Worm (Caenorhabditis elegans) whole organism, young adult: ENCODE measurements around the gene K03H6.4.

Experiments
- B0261.1 ChIP-seq: sonication (generic microtip); optimal IDR thresholded peaks from 2 replicates; lab custom pipeline; 2016; ENCODE audit warnings: mild to moderate bottlenecking, missing genetic modification characterization, moderate library complexity, missing compliant biosample characterization
- C17E4.6 ChIP-seq: fragments of 200-800 bp; sonication (Bioruptor generic); IDR thresholded peaks from 2 replicates; pipeline ENCODE4 v1.3.6; 2022; ENCODE audit warnings: missing genetic modification reagents, missing genetic modification characterization, missing compliant biosample characterization
- F22D6.2 ChIP-seq: sonication (generic microtip); optimal IDR thresholded peaks from 2 replicates; lab custom pipeline; 2016; ENCODE audit warnings: mild to moderate bottlenecking, missing genetic modification characterization, missing compliant biosample characterization
- F39B2.1 ChIP-seq: fragments of 200-800 bp; sonication (Bioruptor generic); IDR thresholded peaks from 2 replicates; pipeline ENCODE4 v1.3.6; 2022; ENCODE audit warnings: missing genetic modification reagents, missing genetic modification characterization, missing compliant biosample characterization
- F49E8.2 ChIP-seq: sonication (generic microtip); optimal IDR thresholded peaks from 3 replicates; lab custom pipeline; 2017; ENCODE audit warnings: missing genetic modification characterization, mild to moderate bottlenecking, missing compliant biosample characterization, antibody characterized with exemption, moderate library complexity; ENCODE audit not compliant: insufficient read depth
- F55B11.4 ChIP-seq: sonication (generic microtip); optimal IDR thresholded peaks from 2 replicates; lab custom pipeline; 2016; ENCODE audit warnings: missing compliant biosample characterization, missing genetic modification characterization, borderline replicate concordance; ENCODE audit not compliant: insufficient read depth
- K11D2.4 ChIP-seq: fragments of 200-800 bp; sonication (Bioruptor generic); IDR thresholded peaks from 2 replicates; pipeline ENCODE4 v1.3.6; 2022; ENCODE audit warnings: missing genetic modification reagents, missing genetic modification characterization, missing compliant biosample characterization
- K12H6.12 ChIP-seq: fragments of 200-800 bp; sonication (Bioruptor generic); optimal IDR thresholded peaks from 2 replicates; lab custom pipeline; 2018; ENCODE audit warnings: mild to moderate bottlenecking, missing genetic modification characterization, missing compliant biosample characterization
- akir-1 ChIP-seq: fragments of 200-800 bp; sonication (Bioruptor generic); optimal IDR thresholded peaks from 2 replicates; lab custom pipeline; 2018; ENCODE audit warnings: mild to moderate bottlenecking, missing genetic modification characterization, moderate library complexity, missing compliant biosample characterization
- aptf-3 ChIP-seq: fragments of 200-800 bp; sonication (Bioruptor generic); IDR thresholded peaks from 2 replicates; pipeline ENCODE4 v1.3.6; 2022; ENCODE audit warnings: missing genetic modification characterization, missing compliant biosample characterization
- bed-1 ChIP-seq: fragments of 200-800 bp; sonication (Bioruptor generic); IDR thresholded peaks from 2 replicates; pipeline ENCODE4 v1.3.6; 2022; ENCODE audit warnings: missing genetic modification reagents, missing genetic modification characterization, missing compliant biosample characterization
- ceh-100 ChIP-seq: fragments of 200-800 bp; sonication (Bioruptor generic); IDR thresholded peaks from 2 replicates; pipeline ENCODE4 v1.3.6; 2022; ENCODE audit warnings: missing genetic modification reagents, missing genetic modification characterization, missing compliant biosample characterization
- die-1 ChIP-seq: sonication (generic microtip); optimal IDR thresholded peaks from 2 replicates; lab custom pipeline; 2016; ENCODE audit warnings: missing genotype, mild to moderate bottlenecking, missing genetic modification characterization, missing compliant biosample characterization
- efl-1 ChIP-seq: fragments of 150-350 bp; optimal IDR thresholded peaks from 2 replicates; lab custom pipeline; 2014; ENCODE audit warnings: missing biosample characterization, missing genetic modification reagents, missing genetic modification characterization
- egrh-3 ChIP-seq: fragments of 200-800 bp; sonication (Bioruptor generic); IDR thresholded peaks from 2 replicates; pipeline ENCODE4 v1.3.6; 2022; ENCODE audit warnings: missing genetic modification reagents, missing genetic modification characterization, missing compliant biosample characterization
- ekl-4 ChIP-seq: fragments of 200-800 bp; sonication (Bioruptor generic); IDR thresholded peaks from 2 replicates; pipeline ENCODE4 v1.3.6; 2022; ENCODE audit warnings: missing genetic modification reagents, missing genetic modification characterization, missing compliant biosample characterization
- gei-17 ChIP-seq: fragments of 200-800 bp; sonication (Bioruptor generic); optimal IDR thresholded peaks from 2 replicates; lab custom pipeline; 2018; ENCODE audit warnings: mild to moderate bottlenecking, missing genetic modification characterization, missing compliant biosample characterization
- hmg-1.2 ChIP-seq: fragments of 200-800 bp; sonication (Bioruptor generic); IDR thresholded peaks from 2 replicates; pipeline ENCODE4 v1.3.6; 2022; ENCODE audit warnings: missing genetic modification reagents, missing genetic modification characterization, missing compliant biosample characterization
- hmg-20 ChIP-seq: fragments of 200-800 bp; sonication (Bioruptor generic); IDR thresholded peaks from 2 replicates; pipeline ENCODE4 v1.3.6; 2022; ENCODE audit warnings: missing genetic modification reagents, missing genetic modification characterization, missing compliant biosample characterization
- hsf-1 ChIP-seq: fragments of 200-800 bp; sonication (Bioruptor generic); IDR thresholded peaks from 2 replicates; pipeline ENCODE4 v1.3.6; 2022; ENCODE audit warnings: missing genetic modification reagents, missing genetic modification characterization, missing compliant biosample characterization
- let-526 ChIP-seq: fragments of 200-800 bp; sonication (Bioruptor generic); IDR thresholded peaks from 2 replicates; pipeline ENCODE4 v1.3.6; 2022; ENCODE audit warnings: missing genetic modification reagents, missing genetic modification characterization, missing compliant biosample characterization
- let-607 ChIP-seq, 2 experiments: fragments of 200-800 bp in 1 of 2; sonication (Bioruptor generic) in 1 of 2; sonication (generic microtip) in 1 of 2; optimal IDR thresholded peaks; 2 replicates each; lab custom pipeline; 2016 to 2018; ENCODE audit warnings: mild to moderate bottlenecking in 2 of 2, missing compliant biosample characterization in 2 of 2, missing genetic modification characterization in 2 of 2, moderate library complexity in 2 of 2, missing genotype in 1 of 2
- lin-26 ChIP-seq: fragments of 200-800 bp; sonication (Bioruptor generic); IDR thresholded peaks from 2 replicates; pipeline ENCODE4 v1.3.6; 2022; ENCODE audit warnings: missing genetic modification reagents, missing genetic modification characterization, missing compliant biosample characterization
- lin-35 ChIP-seq, 3 experiments: fragments of 150-350 bp in 2 of 3; sonication (generic microtip) in 1 of 3; optimal IDR thresholded peaks; 2 replicates each; lab custom pipeline; 2014 to 2018; ENCODE audit warnings: missing biosample characterization in 3 of 3, missing genetic modification characterization in 3 of 3, missing genetic modification reagents in 3 of 3
- lsl-1 ChIP-seq: fragments of 200-800 bp; sonication (Bioruptor generic); optimal IDR thresholded peaks from 2 replicates; lab custom pipeline; 2018; ENCODE audit warnings: mild to moderate bottlenecking, missing genetic modification characterization, moderate library complexity, missing compliant biosample characterization
- madf-3 ChIP-seq: fragments of 200-800 bp; sonication (Bioruptor generic); IDR thresholded peaks from 2 replicates; pipeline ENCODE4 v1.3.6; 2022; ENCODE audit warnings: missing genetic modification reagents, missing genetic modification characterization, missing compliant biosample characterization
- rpc-1 ChIP-seq, 2 experiments: fragments of 150-350 bp in 1 of 2; sonication (generic microtip) in 1 of 2; optimal IDR thresholded peaks; 2 replicates each; lab custom pipeline; 2014 to 2018; ENCODE audit warnings: missing biosample characterization in 1 of 2, missing genetic modification characterization in 1 of 2, missing genetic modification reagents in 1 of 2, missing genotype in 1 of 2
- snpc-1.1 ChIP-seq: sonication (generic microtip); optimal IDR thresholded peaks from 2 replicates; lab custom pipeline; 2017; ENCODE audit warnings: missing genetic modification characterization, mild to moderate bottlenecking, missing compliant biosample characterization, antibody characterized with exemption, moderate library complexity, missing genotype, missing genetic modification reagents; ENCODE audit not compliant: insufficient read depth
- snpc-4 ChIP-seq, 5 experiments: fragments of 150-350 bp in 1 of 5; sonication (generic microtip) in 4 of 5; optimal IDR thresholded peaks; 2 replicates each; lab custom pipeline; 2014 to 2018; ENCODE audit warnings: missing genetic modification characterization in 5 of 5, missing biosample characterization in 3 of 5, antibody characterized with exemption in 2 of 5, mild to moderate bottlenecking in 2 of 5, missing compliant biosample characterization in 2 of 5, missing genotype in 2 of 5, moderate library complexity in 2 of 5, missing genetic modification reagents in 1 of 5
- tlf-1 ChIP-seq: fragments of 200-800 bp; sonication (Bioruptor generic); optimal IDR thresholded peaks from 2 replicates; lab custom pipeline; 2018; ENCODE audit warnings: mild to moderate bottlenecking, missing genetic modification characterization, missing compliant biosample characterization
- xnd-1 ChIP-seq: sonication (generic microtip); optimal IDR thresholded peaks from 2 replicates; lab custom pipeline; 2016; ENCODE audit warnings: missing genotype, missing genetic modification reagents, missing genetic modification characterization, missing compliant biosample characterization
- ztf-22 ChIP-seq: fragments of 200-800 bp; sonication (Bioruptor generic); optimal IDR thresholded peaks from 2 replicates; lab custom pipeline; 2018; ENCODE audit warnings: mild to moderate bottlenecking, missing genetic modification characterization, moderate library complexity, missing compliant biosample characterization
- ztf-26 ChIP-seq: sonication (generic microtip); optimal IDR thresholded peaks from 2 replicates; lab custom pipeline; 2017; ENCODE audit warnings: missing genetic modification characterization, missing compliant biosample characterization
- ztf-28 ChIP-seq: fragments of 200-800 bp; sonication (Bioruptor generic); IDR thresholded peaks from 2 replicates; pipeline ENCODE4 v1.3.6; 2022; ENCODE audit warnings: missing genetic modification reagents, missing genetic modification characterization, missing compliant biosample characterization

Gene K03H6.4

ce11 chrIV:1496017-1496678 lies 25.0 kb downstream of the K03H6.4 start, which contains the start of gene npp-20 (continued):
- no peak for TF ChIP-seq snpc-4 (GFP tag; optimal IDR thresholded peaks at IDR 0.05; lab: Kevin White, UChicago)
- peak in 3 of 4 experiments; percentile 19 to 44 (median 34) for TF ChIP-seq snpc-4 (tag; optimal IDR thresholded peaks at IDR 0.05; lab: Kevin White, UChicago)
- TF ChIP-seq snpc-1.1 (tag; lab: Kevin White, UChicago) = no peak
- no peak for TF ChIP-seq C17E4.6 (GFP tag; lab: Robert Waterston, UW)
- no peak for TF ChIP-seq tlf-1
- TF ChIP-seq F55B11.4 (tag; lab: Kevin White, UChicago) = no peak
- no peak for TF ChIP-seq hmg-20 (GFP tag; lab: Robert Waterston, UW)
- TF ChIP-seq ztf-22 (GFP tag; lab: Kevin White, UChicago) = no peak
- no peak for TF ChIP-seq akir-1 (GFP tag; lab: Kevin White, UChicago)
- peak; percentile 60 for TF ChIP-seq xnd-1
- TF ChIP-seq lin-35 (GFP tag; optimal IDR thresholded peaks at IDR 0.05; lab: Kevin White, UChicago) = peak in 1 of 3 experiments; percentile 67
- TF ChIP-seq bed-1 (GFP tag; lab: Robert Waterston, UW) = no peak
- TF ChIP-seq K12H6.12 (tag; lab: Kevin White, UChicago) = no peak
- no peak for TF ChIP-seq hmg-1.2
- TF ChIP-seq B0261.1 (tag; lab: Kevin White, UChicago) = no peak
- TF ChIP-seq egrh-3 = no peak
- TF ChIP-seq ztf-26 (tag; lab: Kevin White, UChicago) = no peak
- TF ChIP-seq lin-26 (GFP tag; lab: Robert Waterston, UW) = no peak
- no peak for TF ChIP-seq let-526
- TF ChIP-seq ceh-100 (GFP tag; lab: Robert Waterston, UW) = no peak
- no peak for TF ChIP-seq F39B2.1 (GFP tag; lab: Robert Waterston, UW)
- TF ChIP-seq madf-3 = no peak
- no peak for TF ChIP-seq K11D2.4
- TF ChIP-seq gei-17 = no peak
- no peak for TF ChIP-seq rpc-1 (optimal IDR thresholded peaks at IDR 0.05; lab: Kevin White, UChicago)
- TF ChIP-seq rpc-1 (tag; optimal IDR thresholded peaks at IDR 0.05; lab: Kevin White, UChicago) = no peak
- peak; percentile 29 for TF ChIP-seq lsl-1 (GFP tag; lab: Kevin White, UChicago)
- TF ChIP-seq die-1 (tag; lab: Kevin White, UChicago) = no peak
- TF ChIP-seq let-607 (tag; optimal IDR thresholded peaks at IDR 0.05; lab: Kevin White, UChicago) = peak; percentile 8 to 15
- no peak for TF ChIP-seq ztf-28
- TF ChIP-seq ekl-4 (GFP tag; lab: Robert Waterston, UW) = no peak
- TF ChIP-seq aptf-3 (GFP tag; lab: Robert Waterston, UW) = no peak
- no peak for TF ChIP-seq F49E8.2 (tag; lab: Kevin White, UChicago)
- no peak for TF ChIP-seq F22D6.2 (tag; lab: Kevin White, UChicago)

- TF ChIP-seq efl-1 (GFP tag; lab: Kevin White, UChicago) (no peak), let-607 (tag; optimal IDR thresholded peaks at IDR 0.05; lab: Kevin White, UChicago) (no peak), hsf-1 (GFP tag; lab: Robert Waterston, UW) (no peak)
Measured at ce11 chrIV:1484968-1485474, 36.1 kb downstream of the K03H6.4 start, which contains the start of gene Y77E11A.16. Gene Y77E11A.16 (plus strand): TSS chrIV:1485424.
